Worm (Caenorhabditis elegans) whole organism, L1 larva: Measurements from ENCODE around the gene cyp-35A5.

Experiments used
- ces-1 ChIP-seq: fragments of 150-350 bp; optimal IDR thresholded peaks from 2 replicates; lab custom pipeline; 2014; ENCODE audit warnings: missing biosample characterization, missing genetic modification reagents, missing genetic modification characterization
- dpl-1 ChIP-seq, 3 experiments: fragments of 150-350 bp in 2 of 3; sonication (generic microtip) in 1 of 3; optimal IDR thresholded peaks; 2 replicates each; lab custom pipeline; 2014 to 2017; ENCODE audit warnings: missing biosample characterization in 3 of 3, missing genetic modification characterization in 3 of 3, missing genetic modification reagents in 3 of 3
- fkh-10 ChIP-seq: sonication (generic microtip); optimal IDR thresholded peaks from 2 replicates; lab custom pipeline; 2017; ENCODE audit warnings: missing biosample characterization, missing genetic modification reagents, missing genetic modification characterization
- fkh-4 ChIP-seq: sonication (generic microtip); optimal IDR thresholded peaks from 2 replicates; lab custom pipeline; 2016; ENCODE audit warnings: missing compliant biosample characterization, missing genetic modification characterization, borderline replicate concordance
- isw-1 ChIP-seq: fragments of 200-800 bp; sonication (Bioruptor generic); IDR thresholded peaks from 2 replicates; pipeline ENCODE4 v1.3.6; 2022; ENCODE audit warnings: missing genetic modification characterization, missing compliant biosample characterization
- lin-15B ChIP-seq: fragments of 150-350 bp; sonication (generic microtip); optimal IDR thresholded peaks from 3 replicates; lab custom pipeline; 2014; ENCODE audit warnings: missing biosample characterization, missing genetic modification characterization
- lsy-2 ChIP-seq, 2 experiments: fragments of 150-350 bp; optimal IDR thresholded peaks; 2 replicates each; lab custom pipeline; 2014; ENCODE audit warnings: missing biosample characterization in 2 of 2, missing genetic modification characterization in 2 of 2
- mep-1 ChIP-seq: fragments of 150-350 bp; optimal IDR thresholded peaks from 2 replicates; lab custom pipeline; 2014; ENCODE audit warnings: missing biosample characterization, missing genetic modification characterization
- nhr-76 ChIP-seq: sonication (generic microtip); optimal IDR thresholded peaks from 2 replicates; lab custom pipeline; 2017; ENCODE audit warnings: missing biosample characterization, missing genetic modification characterization
- pag-3 ChIP-seq: sonication (generic microtip); optimal IDR thresholded peaks from 2 replicates; lab custom pipeline; 2017; ENCODE audit warnings: missing genetic modification characterization, mild to moderate bottlenecking, missing compliant biosample characterization, antibody characterized with exemption, borderline replicate concordance; ENCODE audit not compliant: insufficient read depth
- sptf-1 ChIP-seq: fragments of 150-350 bp; optimal IDR thresholded peaks from 2 replicates; lab custom pipeline; 2014; ENCODE audit warnings: missing biosample characterization, missing genetic modification characterization
- unc-62 ChIP-seq: fragments of 150-350 bp; optimal IDR thresholded peaks from 2 replicates; lab custom pipeline; 2014; ENCODE audit warnings: missing biosample characterization, missing genetic modification reagents, missing genetic modification characterization
- ztf-11 ChIP-seq, 2 experiments: sonication (generic microtip); optimal IDR thresholded peaks; 2 replicates each; lab custom pipeline; 2016 to 2017; ENCODE audit warnings: missing genetic modification characterization in 2 of 2, missing biosample characterization in 1 of 2, missing compliant biosample characterization in 1 of 2
- ztf-4 ChIP-seq: fragments of 150-350 bp; optimal IDR thresholded peaks from 2 replicates; lab custom pipeline; 2014; ENCODE audit warnings: missing biosample characterization, missing genetic modification characterization

- TF ChIP-seq lin-15B = no peak
- TF ChIP-seq pag-3 = no peak
- TF ChIP-seq sptf-1 (tag; lab: Kevin White, UChicago) = no peak
- TF ChIP-seq ztf-4 (tag; lab: Kevin White, UChicago) = no peak
- TF ChIP-seq fkh-4 (tag; lab: Kevin White, UChicago) = no peak
- no peak for TF ChIP-seq unc-62 (GFP tag; lab: Kevin White, UChicago)
- no peak for TF ChIP-seq mep-1
- no peak for TF ChIP-seq lsy-2 (tag; optimal IDR thresholded peaks at IDR 0.05; lab: Kevin White, UChicago)
- TF ChIP-seq nhr-76 (tag; lab: Kevin White, UChicago) = no peak
- TF ChIP-seq ces-1 = no peak
- no peak for TF ChIP-seq dpl-1 (GFP tag; optimal IDR thresholded peaks at IDR 0.05; lab: Kevin White, UChicago)
- no peak for TF ChIP-seq ztf-11 (tag; optimal IDR thresholded peaks at IDR 0.05; lab: Kevin White, UChicago)
- TF ChIP-seq fkh-10 (GFP tag; lab: Kevin White, UChicago) = no peak
- no peak for TF ChIP-seq isw-1 (GFP tag; lab: Robert Waterston, UW)
Observed at ce11 chrV:3970410-3970809, 34.3 kb downstream of the cyp-35A5 start, which contains the start of gene cyp-34A9.
